Fruit fly (Drosophila melanogaster): ENCODE data around the gene stumps.
A peak's percentile ranks its signal among the peaks of the same experiment; 100 is the strongest.

The stumps gene

dm6 chr3R:14655912-14656700 lies 79.1 kb downstream of the stumps start (continued):
- TF ChIP-seq vri (GFP tag; optimal IDR thresholded peaks at IDR 0.05) (no peak), CG8319 (GFP tag; optimal IDR thresholded peaks at IDR 0.05) (no peak), CG31627 (GFP tag; optimal IDR thresholded peaks at IDR 0.05) (no peak), CG3919 (GFP tag; optimal IDR thresholded peaks at IDR 0.05) (peak; percentile 46), CG11294 (GFP tag; IDR thresholded peaks at IDR 0.05) (no peak; the same call in 1 of the 2 replicates), CG6808 (GFP tag; optimal IDR thresholded peaks at IDR 0.05) (no peak), CG1621 (tag; optimal IDR thresholded peaks at IDR 0.05) (no peak), CG15336 (GFP tag; IDR thresholded peaks at IDR 0.05) (peak; percentile 45; the same call in 1 of the 2 replicates), esn (GFP tag; optimal IDR thresholded peaks at IDR 0.05) (peak; percentile 4), CG6163 (GFP tag; IDR thresholded peaks at IDR 0.05) (0 out of 3 replicates have a peak, but pooled peaks have one; percentile 25), Ets96B (tag; optimal IDR thresholded peaks at IDR 0.05) (peak; percentile 33), topi (GFP tag; optimal IDR thresholded peaks at IDR 0.05) (peak; percentile 40), CG10631 (GFP tag; optimal IDR thresholded peaks at IDR 0.05) (peak; percentile 38), Eip78C (GFP tag) (peak; percentile 87), Eip93F (GFP tag; optimal IDR thresholded peaks at IDR 0.05) (no peak), CG8119 (GFP tag; IDR thresholded peaks at IDR 0.05) (peak; percentile 73), cyc (GFP tag; optimal IDR thresholded peaks at IDR 0.05) (no peak), eg (GFP tag; IDR thresholded peaks at IDR 0.05) (peak; percentile 39; the same call in 1 of the 3 replicates), CG11762 (GFP tag; optimal IDR thresholded peaks at IDR 0.05; ENCODE audit: insufficient read depth) (no peak), Smox (GFP tag; optimal IDR thresholded peaks at IDR 0.05) (no peak), CG9139 (GFP tag; optimal IDR thresholded peaks at IDR 0.05) (no peak), Met (GFP tag; optimal IDR thresholded peaks at IDR 0.05) (no peak), Hr39 (GFP tag; optimal IDR thresholded peaks at IDR 0.05) (no peak), achi (GFP tag; optimal IDR thresholded peaks at IDR 0.05) (peak; percentile 12), CG4318 (GFP tag; optimal IDR thresholded peaks at IDR 0.05) (no peak), Sox14 (GFP tag; optimal IDR thresholded peaks at IDR 0.05) (peak; percentile 35), spab (GFP tag; optimal IDR thresholded peaks at IDR 0.05) (no peak), Blimp-1 (GFP tag; optimal IDR thresholded peaks at IDR 0.05) (no peak)

DNA sequence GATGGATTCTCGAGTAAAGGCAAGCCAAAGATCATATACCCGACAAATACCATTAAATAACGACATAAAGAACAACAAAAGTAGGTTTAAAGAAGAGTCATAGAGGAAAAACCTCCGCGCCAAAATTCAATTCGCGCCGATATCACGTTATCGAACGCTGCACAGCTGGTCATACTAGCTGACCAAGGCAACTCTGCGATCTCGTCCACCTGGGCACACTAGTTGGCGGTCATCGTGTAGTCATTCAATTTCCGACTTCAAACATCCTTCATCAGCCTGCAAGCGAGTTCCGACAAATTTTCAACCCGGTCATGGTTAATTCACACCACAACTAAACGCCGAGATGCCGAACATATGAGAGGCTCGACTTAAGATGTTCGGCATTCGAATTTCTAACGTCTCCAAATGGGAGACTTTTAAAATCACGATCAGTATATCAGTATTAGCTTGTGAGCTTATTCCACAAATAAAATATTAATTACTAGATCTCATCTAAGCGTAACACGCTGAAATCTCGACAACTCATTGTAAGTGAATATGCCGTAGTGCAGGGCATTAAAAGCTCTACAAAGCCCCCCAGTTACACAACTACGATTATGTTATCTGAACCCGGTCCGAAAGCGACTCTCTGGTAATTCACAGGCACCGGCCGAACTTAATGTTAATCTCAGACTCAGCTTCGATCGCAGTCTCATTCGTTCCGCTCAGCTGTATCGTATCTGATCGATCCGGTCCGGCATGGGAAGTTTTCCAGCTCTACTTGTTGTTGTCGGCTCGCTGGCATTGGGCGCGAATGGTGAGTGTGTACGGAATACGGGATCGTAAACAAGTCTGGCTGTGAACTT lies 80.0 kb downstream of the stumps start, which contains the start of gene CG3505:
Gene CG3505, plus strand, starts transcription at position 688 of the 845 bp plus-strand sequence.
- TF ChIP-seq Sox15 (GFP tag; optimal IDR thresholded peaks at IDR 0.05): peak; percentile 16
- TF ChIP-seq Eip93F (GFP tag; optimal IDR thresholded peaks at IDR 0.05): no peak
- peak; percentile 79 for TF ChIP-seq CG15336 (GFP tag; IDR thresholded peaks at IDR 0.05)
- TF ChIP-seq salr (GFP tag; optimal IDR thresholded peaks at IDR 0.05): no peak
- TF ChIP-seq CG34406 (GFP tag; optimal IDR thresholded peaks at IDR 0.05): peak; percentile 20
- TF ChIP-seq Sox14 (GFP tag; optimal IDR thresholded peaks at IDR 0.05): peak; percentile 21
- no peak for TF ChIP-seq fd85E (GFP tag; optimal IDR thresholded peaks at IDR 0.05)
- no peak for TF ChIP-seq pdm3 (GFP tag; optimal IDR thresholded peaks at IDR 0.05)
- TF ChIP-seq lz (GFP tag; optimal IDR thresholded peaks at IDR 0.05): no peak
- peak; percentile 20 for TF ChIP-seq topi (GFP tag; optimal IDR thresholded peaks at IDR 0.05)
- TF ChIP-seq CG3919 (GFP tag; optimal IDR thresholded peaks at IDR 0.05): peak; percentile 24
- peak; percentile 84 for TF ChIP-seq eg (GFP tag; IDR thresholded peaks at IDR 0.05)
- TF ChIP-seq Sox102F (GFP tag; optimal IDR thresholded peaks at IDR 0.05): no peak
- no peak for TF ChIP-seq Blimp-1 (GFP tag; optimal IDR thresholded peaks at IDR 0.05)
- peak; percentile 83 for TF ChIP-seq Eip78C (GFP tag)
- TF ChIP-seq cyc (GFP tag; optimal IDR thresholded peaks at IDR 0.05): no peak
- no peak for TF ChIP-seq CG6854 (GFP tag; optimal IDR thresholded peaks at IDR 0.05)
- TF ChIP-seq Smox (GFP tag; optimal IDR thresholded peaks at IDR 0.05): no peak
- peak; percentile 67 for TF ChIP-seq CG8119 (GFP tag; IDR thresholded peaks at IDR 0.05)
- TF ChIP-seq CG10631 (GFP tag; optimal IDR thresholded peaks at IDR 0.05): no peak
- no peak for TF ChIP-seq Ets21C (GFP tag; optimal IDR thresholded peaks at IDR 0.05)
- TF ChIP-seq fkh (GFP tag; optimal IDR thresholded peaks at IDR 0.05): no peak
- no peak for TF ChIP-seq Met (GFP tag; optimal IDR thresholded peaks at IDR 0.05)
- peak; percentile 42 for TF ChIP-seq CG6792 (GFP tag; optimal IDR thresholded peaks at IDR 0.05)
- TF ChIP-seq CG6808 (GFP tag; optimal IDR thresholded peaks at IDR 0.05): peak; percentile 24
- no peak for TF ChIP-seq dac (GFP tag; optimal IDR thresholded peaks at IDR 0.05)
- peak; percentile 30 for TF ChIP-seq Ets96B (tag; optimal IDR thresholded peaks at IDR 0.05)
- TF ChIP-seq CG9139 (GFP tag; optimal IDR thresholded peaks at IDR 0.05): no peak
- TF ChIP-seq Hr39 (GFP tag; optimal IDR thresholded peaks at IDR 0.05): no peak
- peak; percentile 4 for TF ChIP-seq Lpt (GFP tag; optimal IDR thresholded peaks at IDR 0.05)
- peak; percentile 53 for TF ChIP-seq CG1621 (tag; optimal IDR thresholded peaks at IDR 0.05)
- peak; percentile 27 for TF ChIP-seq dsx (GFP tag; optimal IDR thresholded peaks at IDR 0.05; ENCODE audit: poor library complexity, severe bottlenecking)
- peak; percentile 12 for TF ChIP-seq achi (GFP tag; optimal IDR thresholded peaks at IDR 0.05)
- peak; percentile 50 for TF ChIP-seq CG7368 (GFP tag; optimal IDR thresholded peaks at IDR 0.05)
- no peak for TF ChIP-seq CG6276 (GFP tag; optimal IDR thresholded peaks at IDR 0.05)

Data from whole organism, prepupa.